Worm (Caenorhabditis elegans) whole organism, mixed stage, embryonic: ENCODE measurements around the gene wdr-5.2.

Experiments used
- M03D4.4 ChIP-seq: sonication (generic microtip); optimal IDR thresholded peaks from 2 replicates; lab custom pipeline; 2017; ENCODE audit warnings: mild to moderate bottlenecking, missing genetic modification characterization, missing compliant biosample characterization
- bed-3 ChIP-seq: fragments of 200-800 bp; sonication (Bioruptor generic); optimal IDR thresholded peaks from 3 replicates; lab custom pipeline; 2018; ENCODE audit warnings: mild to moderate bottlenecking, missing genetic modification characterization, moderate library complexity, missing compliant biosample characterization
- blmp-1 ChIP-seq: fragments of 150-350 bp; optimal IDR thresholded peaks from 2 replicates; lab custom pipeline; 2014; ENCODE audit warnings: missing biosample characterization, missing genetic modification characterization
- ceh-39 ChIP-seq: fragments of 150-350 bp; optimal IDR thresholded peaks from 2 replicates; lab custom pipeline; 2014; ENCODE audit warnings: missing biosample characterization, missing genetic modification characterization
- ceh-83 ChIP-seq: fragments of 200-800 bp; sonication (Bioruptor generic); optimal IDR thresholded peaks from 2 replicates; lab custom pipeline; 2018; ENCODE audit warnings: mild to moderate bottlenecking, missing genetic modification characterization, missing compliant biosample characterization
- ces-1 ChIP-seq: fragments of 150-350 bp; optimal IDR thresholded peaks from 2 replicates; lab custom pipeline; 2014; ENCODE audit warnings: missing biosample characterization, missing genetic modification reagents, missing genetic modification characterization
- cnd-1 ChIP-seq: fragments of 200-800 bp; sonication (Bioruptor generic); optimal IDR thresholded peaks from 2 replicates; lab custom pipeline; 2018; ENCODE audit warnings: mild to moderate bottlenecking, missing genetic modification characterization, missing compliant biosample characterization
- drap-1 ChIP-seq: fragments of 200-800 bp; sonication (Bioruptor generic); optimal IDR thresholded peaks from 3 replicates; lab custom pipeline; 2018; ENCODE audit warnings: mild to moderate bottlenecking, missing genetic modification characterization, missing compliant biosample characterization
- elt-3 ChIP-seq: fragments of 150-350 bp; optimal IDR thresholded peaks from 2 replicates; lab custom pipeline; 2014; ENCODE audit warnings: missing biosample characterization, missing genetic modification characterization
- flh-1 ChIP-seq: fragments of 200-800 bp; sonication (Bioruptor generic); optimal IDR thresholded peaks from 2 replicates; lab custom pipeline; 2018; ENCODE audit warnings: mild to moderate bottlenecking, missing genetic modification characterization, moderate library complexity, missing compliant biosample characterization
- ham-2 ChIP-seq: fragments of 200-800 bp; sonication (Bioruptor generic); optimal IDR thresholded peaks from 2 replicates; lab custom pipeline; 2018; ENCODE audit warnings: mild to moderate bottlenecking, missing genetic modification characterization, missing compliant biosample characterization
- lin-32 ChIP-seq: fragments of 200-800 bp; sonication (Bioruptor generic); optimal IDR thresholded peaks from 2 replicates; lab custom pipeline; 2018; ENCODE audit warnings: mild to moderate bottlenecking, missing genetic modification characterization, missing compliant biosample characterization
- lsy-2 ChIP-seq: fragments of 150-350 bp; optimal IDR thresholded peaks from 2 replicates; lab custom pipeline; 2014; ENCODE audit warnings: missing biosample characterization, missing genetic modification characterization
- mep-1 ChIP-seq: fragments of 150-350 bp; optimal IDR thresholded peaks from 2 replicates; lab custom pipeline; 2017; ENCODE audit warnings: missing biosample characterization, missing genetic modification reagents, missing genetic modification characterization, inconsistent platforms
- nhr-12 ChIP-seq: fragments of 150-350 bp; optimal IDR thresholded peaks from 2 replicates; lab custom pipeline; 2014; ENCODE audit warnings: missing biosample characterization, missing genetic modification characterization
- nhr-2 ChIP-seq: fragments of 150-350 bp; optimal IDR thresholded peaks from 2 replicates; lab custom pipeline; 2014; ENCODE audit warnings: missing biosample characterization, missing genetic modification characterization
- nhr-237 ChIP-seq: fragments of 150-350 bp; optimal IDR thresholded peaks from 2 replicates; lab custom pipeline; 2014; ENCODE audit warnings: missing biosample characterization, missing genetic modification characterization
- nhr-28 ChIP-seq: fragments of 150-350 bp; optimal IDR thresholded peaks from 2 replicates; lab custom pipeline; 2014; ENCODE audit warnings: missing biosample characterization, missing genetic modification characterization
- nhr-76 ChIP-seq: sonication (generic microtip); optimal IDR thresholded peaks from 2 replicates; lab custom pipeline; 2017; ENCODE audit warnings: missing biosample characterization, missing genetic modification characterization
- pha-4 ChIP-seq: fragments of 150-350 bp; optimal IDR thresholded peaks from 2 replicates; lab custom pipeline; 2018; ENCODE audit warnings: missing biosample characterization, missing genetic modification reagents, missing genetic modification characterization
- sem-2 ChIP-seq: fragments of 200-800 bp; sonication (Bioruptor generic); optimal IDR thresholded peaks from 2 replicates; lab custom pipeline; 2018; ENCODE audit warnings: mild to moderate bottlenecking, missing genetic modification characterization, missing compliant biosample characterization
- snpc-4 ChIP-seq: fragments of 150-350 bp; optimal IDR thresholded peaks from 2 replicates; lab custom pipeline; 2014; ENCODE audit warnings: missing biosample characterization, missing genetic modification characterization
- sptf-1 ChIP-seq: sonication (generic microtip); optimal IDR thresholded peaks from 2 replicates; lab custom pipeline; 2017; ENCODE audit warnings: mild to moderate bottlenecking, missing genetic modification characterization, moderate library complexity, missing compliant biosample characterization
- tbx-8 ChIP-seq: fragments of 200-800 bp; sonication (Bioruptor generic); optimal IDR thresholded peaks from 2 replicates; lab custom pipeline; 2018; ENCODE audit warnings: mild to moderate bottlenecking, missing genetic modification characterization, moderate library complexity, missing compliant biosample characterization
- unc-120 ChIP-seq: sonication (generic microtip); optimal IDR thresholded peaks from 2 replicates; lab custom pipeline; 2017; ENCODE audit warnings: missing genetic modification characterization, missing compliant biosample characterization; ENCODE audit not compliant: poor library complexity, severe bottlenecking
- unc-39 ChIP-seq: fragments of 150-350 bp; optimal IDR thresholded peaks from 2 replicates; lab custom pipeline; 2014; ENCODE audit warnings: missing biosample characterization, missing genetic modification characterization
- unc-62 ChIP-seq: fragments of 150-350 bp; optimal IDR thresholded peaks from 2 replicates; lab custom pipeline; 2014; ENCODE audit warnings: missing biosample characterization, missing genetic modification reagents, missing genetic modification characterization
- zip-8 ChIP-seq: fragments of 150-350 bp; optimal IDR thresholded peaks from 2 replicates; lab custom pipeline; 2014; ENCODE audit warnings: missing biosample characterization, missing genetic modification characterization
- ztf-11 ChIP-seq: fragments of 150-350 bp; optimal IDR thresholded peaks from 2 replicates; lab custom pipeline; 2014; ENCODE audit warnings: missing biosample characterization, missing genetic modification characterization

Gene wdr-5.2

ce11 chrX:14340381-14340780 lies 9.5 kb upstream of the wdr-5.2 start, which contains the start of gene sel-7:
sel-7 (minus strand) TSS chrX:14340481.
- no peak for TF ChIP-seq ces-1 (GFP tag; lab: Kevin White, UChicago)
- TF ChIP-seq ham-2, result no peak
- TF ChIP-seq nhr-2 (tag; lab: Kevin White, UChicago), result no peak
- no peak for TF ChIP-seq lin-32 (GFP tag; lab: Kevin White, UChicago)
- TF ChIP-seq tbx-8 (GFP tag; lab: Kevin White, UChicago), result no peak
- no peak for TF ChIP-seq zip-8 (tag; lab: Kevin White, UChicago)
- no peak for TF ChIP-seq snpc-4
- no peak for TF ChIP-seq nhr-76 (tag; lab: Kevin White, UChicago)
- no peak for TF ChIP-seq cnd-1 (tag; lab: Kevin White, UChicago)
- TF ChIP-seq sem-2 (GFP tag; lab: Kevin White, UChicago), result no peak
- TF ChIP-seq elt-3 (tag; lab: Kevin White, UChicago), result no peak

DNA sequence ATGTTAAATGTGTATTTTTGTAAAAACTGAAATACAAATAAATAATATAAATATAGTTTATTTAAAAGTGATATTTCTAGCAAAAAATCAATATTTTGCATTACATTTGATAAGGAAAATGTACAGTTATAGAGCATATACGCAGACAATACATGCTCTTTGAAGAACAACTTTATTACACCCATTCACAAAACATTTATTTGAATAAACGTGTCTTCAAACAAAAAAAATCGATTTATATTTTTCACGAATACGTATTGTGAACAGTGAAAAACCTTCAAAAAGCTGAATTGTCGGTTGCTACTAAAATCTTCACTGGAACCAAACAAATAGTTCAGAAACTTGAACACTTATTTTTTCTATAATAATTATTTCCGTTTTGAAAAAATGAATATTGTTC lies 2.3 kb upstream of the wdr-5.2 start, which contains the start of gene K04G11.3:
Gene K04G11.3, minus strand, starts transcription at position 101 of the 400 bp plus-strand sequence.
- no peak for TF ChIP-seq mep-1 (tag; lab: Kevin White, UChicago)
- TF ChIP-seq ztf-11 (tag; lab: Kevin White, UChicago), result no peak
- no peak for TF ChIP-seq nhr-237 (tag; lab: Kevin White, UChicago)
- TF ChIP-seq sptf-1, result no peak
- no peak for TF ChIP-seq ceh-83 (GFP tag; lab: Kevin White, UChicago)
- TF ChIP-seq nhr-12 (tag; lab: Kevin White, UChicago), result no peak
- no peak for TF ChIP-seq unc-120 (tag; lab: Kevin White, UChicago)
- no peak for TF ChIP-seq blmp-1 (tag; lab: Kevin White, UChicago)
- TF ChIP-seq M03D4.4, result no peak
- no peak for TF ChIP-seq sem-2 (GFP tag; lab: Kevin White, UChicago)
- TF ChIP-seq bed-3, result no peak
- TF ChIP-seq, all 35 proteins: peak for 0

DNA sequence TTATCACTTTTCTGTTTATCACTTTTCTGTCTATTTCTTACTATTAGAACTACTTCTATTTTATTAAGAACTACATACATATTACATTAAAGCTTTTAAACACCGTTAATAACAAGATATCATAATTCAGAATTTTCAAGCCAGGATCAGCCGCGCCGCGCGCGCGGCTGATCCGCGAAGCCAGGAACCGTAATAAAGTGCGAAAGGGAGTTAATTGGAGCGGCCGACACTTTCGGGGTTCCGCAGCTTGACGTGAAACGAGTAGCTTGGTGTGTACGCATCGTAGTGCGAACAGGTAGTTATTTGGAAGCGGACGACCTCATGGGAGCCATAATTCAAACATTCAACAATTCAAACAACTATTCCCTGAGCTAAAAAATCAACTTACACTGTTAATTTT lies 5.1 kb downstream of the wdr-5.2 start:
- TF ChIP-seq sem-2 (GFP tag; lab: Kevin White, UChicago) (no peak), ces-1 (GFP tag; lab: Kevin White, UChicago) (no peak), nhr-12 (tag; lab: Kevin White, UChicago) (no peak), M03D4.4 (no peak), unc-62 (GFP tag; lab: Kevin White, UChicago) (no peak), lsy-2 (tag; lab: Kevin White, UChicago) (no peak), ham-2 (no peak), blmp-1 (tag; lab: Kevin White, UChicago) (no peak), pha-4 (tag; lab: Kevin White, UChicago) (no peak), nhr-28 (tag; lab: Kevin White, UChicago) (no peak), nhr-237 (tag; lab: Kevin White, UChicago) (no peak), elt-3 (tag; lab: Kevin White, UChicago) (no peak), drap-1 (GFP tag; lab: Kevin White, UChicago) (no peak), ceh-83 (GFP tag; lab: Kevin White, UChicago) (no peak)

DNA sequence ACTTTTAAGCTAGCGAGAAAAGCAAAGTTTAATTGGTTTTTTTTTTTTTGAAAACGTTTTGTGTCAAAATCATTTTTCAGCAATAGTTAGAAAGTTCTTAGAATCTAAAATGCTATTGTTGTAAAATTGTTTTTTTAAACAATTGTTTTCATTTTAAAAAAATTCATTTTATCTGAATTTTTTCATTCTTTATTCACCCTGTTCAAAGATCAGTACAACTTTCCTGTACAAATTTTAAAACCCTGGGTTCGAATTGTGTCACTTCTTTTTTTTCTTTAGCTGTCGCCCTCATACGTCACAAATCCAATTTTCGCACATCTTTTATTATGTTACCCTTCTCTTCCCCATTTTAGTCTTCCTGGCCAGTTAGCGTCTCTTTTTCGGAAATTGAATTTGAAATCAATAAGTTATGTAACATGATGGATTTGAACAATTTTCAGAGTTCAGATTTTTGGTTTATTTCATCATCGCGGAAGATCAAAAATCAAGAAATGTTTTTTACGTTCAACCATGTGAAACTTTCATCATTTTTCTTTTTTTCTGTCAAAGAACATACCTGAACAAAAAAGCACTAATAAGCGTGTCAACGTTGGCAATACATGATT lies 6.9 kb downstream of the wdr-5.2 start:
- TF ChIP-seq ces-1 (GFP tag; lab: Kevin White, UChicago), result peak; percentile 99
- no peak for TF ChIP-seq drap-1 (GFP tag; lab: Kevin White, UChicago)
- no peak for TF ChIP-seq ceh-39 (tag; lab: Kevin White, UChicago)
- no peak for TF ChIP-seq sptf-1
- no peak for TF ChIP-seq tbx-8 (GFP tag; lab: Kevin White, UChicago)
- no peak for TF ChIP-seq flh-1 (GFP tag; lab: Kevin White, UChicago)

DNA sequence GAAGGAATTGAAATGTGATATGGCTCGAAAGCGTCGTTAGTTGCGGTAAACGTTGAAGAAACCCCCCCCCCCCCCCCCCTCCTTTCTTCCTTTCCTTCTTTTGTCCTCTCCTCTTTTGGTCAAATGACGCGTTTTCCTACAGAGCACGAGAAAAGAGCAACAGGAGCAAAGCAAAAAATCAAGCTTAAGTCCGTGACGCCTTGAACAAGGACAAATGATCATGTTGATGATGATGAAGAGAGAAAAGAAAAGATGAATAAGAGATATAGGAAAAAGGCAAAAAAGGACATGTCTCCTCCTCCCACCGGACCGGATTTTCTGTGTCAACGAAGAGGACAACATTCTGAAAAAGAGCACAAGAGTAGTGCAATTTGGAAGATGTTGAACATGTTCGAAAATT lies 9.7 kb downstream of the wdr-5.2 start:
- no peak for TF ChIP-seq unc-39 (tag; lab: Kevin White, UChicago)
- no peak for TF ChIP-seq blmp-1 (tag; lab: Kevin White, UChicago)
- no peak for TF ChIP-seq nhr-28 (tag; lab: Kevin White, UChicago)
- no peak for TF ChIP-seq nhr-76 (tag; lab: Kevin White, UChicago)
- TF ChIP-seq unc-62 (GFP tag; lab: Kevin White, UChicago), result no peak
- TF ChIP-seq zip-8 (tag; lab: Kevin White, UChicago), result no peak
